Fruit fly (Drosophila melanogaster): Measurements from ENCODE around the gene CG4619.

- TF ChIP-seq Hnf4 (GFP tag; optimal IDR thresholded peaks at IDR 0.05) = no peak
- peak; percentile 0 for TF ChIP-seq rgr (GFP tag; optimal IDR thresholded peaks at IDR 0.05)
- TF ChIP-seq usp (GFP tag; optimal IDR thresholded peaks at IDR 0.05) = no peak
- peak; percentile 5 for TF ChIP-seq Myc (optimal IDR thresholded peaks at IDR 0.05)
- no peak for TF ChIP-seq pan (optimal IDR thresholded peaks at IDR 0.05)
- TF ChIP-seq h (GFP tag; optimal IDR thresholded peaks at IDR 0.05) = no peak
- TF ChIP-seq Sp1 (GFP tag; optimal IDR thresholded peaks at IDR 0.05) = no peak
- TF ChIP-seq Mio (GFP tag; optimal IDR thresholded peaks at IDR 0.05) = no peak
- no peak for TF ChIP-seq Dfd (GFP tag; optimal IDR thresholded peaks at IDR 0.05)
- no peak for TF ChIP-seq Hr83 (GFP tag; optimal IDR thresholded peaks at IDR 0.05; ENCODE audit: poor library complexity, severe bottlenecking)
- TF ChIP-seq br (GFP tag; optimal IDR thresholded peaks at IDR 0.05) = no peak
- no peak for TF ChIP-seq N (GFP tag; optimal IDR thresholded peaks at IDR 0.05)
- no peak for TF ChIP-seq fru (GFP tag; optimal IDR thresholded peaks at IDR 0.05)
These were observed 45.5 kb upstream of the CG4619 start, which contains the start of gene mtDNA-helicase for dm6 chr2L:9893183-9893582.

All from whole organism, wandering third instar larva.